Worm (Caenorhabditis elegans) whole organism, midembryonic: ENCODE measurements around the gene drr-1.

Source experiments
- T22C8.4 ChIP-seq: fragments of 200-800 bp; sonication (Bioruptor generic); IDR thresholded peaks from 2 replicates; pipeline ENCODE4 v1.3.6; 2022; ENCODE audit warnings: missing genetic modification characterization, missing compliant biosample characterization
- cog-1 ChIP-seq: sonication (generic microtip); optimal IDR thresholded peaks from 2 replicates; lab custom pipeline; 2016; ENCODE audit warnings: missing genetic modification characterization, missing compliant biosample characterization
- flt-1 ChIP-seq: fragments of 200-800 bp; sonication (Bioruptor generic); IDR thresholded peaks from 2 replicates; pipeline ENCODE4 v1.3.6; 2022; ENCODE audit warnings: missing genetic modification characterization, missing compliant biosample characterization
- klf-2 ChIP-seq: fragments of 200-800 bp; sonication (Bioruptor generic); conservative IDR thresholded peaks from 2 replicates; pipeline ENCODE4 v1.3.6; 2022; ENCODE audit warnings: missing genetic modification reagents, missing genetic modification characterization, missing compliant biosample characterization
- med-1 ChIP-seq: sonication (generic microtip); optimal IDR thresholded peaks from 2 replicates; lab custom pipeline; 2017; ENCODE audit warnings: missing genetic modification characterization, mild to moderate bottlenecking, missing compliant biosample characterization, antibody characterized with exemption, missing genetic modification reagents; ENCODE audit not compliant: insufficient read depth
- ref-1 ChIP-seq: fragments of 200-800 bp; sonication (Bioruptor generic); conservative IDR thresholded peaks from 2 replicates; pipeline ENCODE4 v1.3.6; 2022; ENCODE audit warnings: missing genetic modification reagents, missing genetic modification characterization, missing compliant biosample characterization
- tab-1 ChIP-seq: fragments of 200-800 bp; sonication (Bioruptor generic); IDR thresholded peaks from 2 replicates; pipeline ENCODE4 v1.3.6; 2022; ENCODE audit warnings: missing genetic modification characterization, missing compliant biosample characterization
- ztf-23 ChIP-seq: fragments of 200-800 bp; sonication (Bioruptor generic); IDR thresholded peaks from 2 replicates; pipeline ENCODE4 v1.3.6; 2022; ENCODE audit warnings: missing genetic modification reagents, missing genetic modification characterization, missing compliant biosample characterization
- ztf-29 ChIP-seq: fragments of 200-800 bp; sonication (Bioruptor generic); IDR thresholded peaks from 2 replicates; pipeline ENCODE4 v1.3.6; 2022; ENCODE audit warnings: missing genetic modification reagents, missing genetic modification characterization, missing compliant biosample characterization

- TF ChIP-seq ref-1 (no peak), ztf-29 (no peak), tab-1 (GFP tag; lab: Robert Waterston, UW) (no peak), klf-2 (GFP tag; lab: Robert Waterston, UW) (no peak), flt-1 (GFP tag; lab: Robert Waterston, UW) (no peak), med-1 (no peak), T22C8.4 (no peak), cog-1 (tag; lab: Kevin White, UChicago) (no peak), ztf-23 (GFP tag; lab: Robert Waterston, UW) (no peak)
Measured at ce11 chrII:13507535-13507934, 11.8 kb upstream of the drr-1 start, which contains the start of gene nep-17.
